Worm (Caenorhabditis elegans): Measurements from ENCODE around the gene nstp-6.

DNA sequence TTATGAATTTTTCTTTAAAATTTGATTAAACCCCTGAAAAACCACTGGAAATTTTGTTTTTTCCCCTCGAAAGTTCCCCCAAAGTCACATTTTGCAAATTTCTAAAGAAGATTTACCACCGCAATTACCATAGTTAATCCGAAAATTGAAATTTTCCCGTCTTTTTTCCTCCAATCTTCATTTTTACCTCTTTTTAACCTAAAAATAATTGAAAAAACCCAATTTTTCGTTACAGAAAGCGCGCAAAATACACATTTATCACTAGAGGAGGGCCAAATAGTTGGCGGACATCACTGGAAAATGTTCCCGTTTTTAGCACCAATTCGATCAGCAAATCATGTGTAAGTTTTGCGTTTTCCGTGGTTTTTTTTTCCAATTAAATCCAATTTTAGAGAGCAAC lies 30.8 kb downstream of the nstp-6 start, which contains the start of gene unc-33:
- TF ChIP-seq him-1 (tag; optimal IDR thresholded peaks at IDR 0.05) (no peak), W03F9.2 (tag; optimal IDR thresholded peaks at IDR 0.05) (no peak)

Measured in whole organism, L4/young adult.